Fruit fly (Drosophila melanogaster): ENCODE data around the gene Ptp61F.
A peak's percentile ranks its signal among the peaks of the same experiment; 100 is the strongest.

Ptp61F gene

DNA sequence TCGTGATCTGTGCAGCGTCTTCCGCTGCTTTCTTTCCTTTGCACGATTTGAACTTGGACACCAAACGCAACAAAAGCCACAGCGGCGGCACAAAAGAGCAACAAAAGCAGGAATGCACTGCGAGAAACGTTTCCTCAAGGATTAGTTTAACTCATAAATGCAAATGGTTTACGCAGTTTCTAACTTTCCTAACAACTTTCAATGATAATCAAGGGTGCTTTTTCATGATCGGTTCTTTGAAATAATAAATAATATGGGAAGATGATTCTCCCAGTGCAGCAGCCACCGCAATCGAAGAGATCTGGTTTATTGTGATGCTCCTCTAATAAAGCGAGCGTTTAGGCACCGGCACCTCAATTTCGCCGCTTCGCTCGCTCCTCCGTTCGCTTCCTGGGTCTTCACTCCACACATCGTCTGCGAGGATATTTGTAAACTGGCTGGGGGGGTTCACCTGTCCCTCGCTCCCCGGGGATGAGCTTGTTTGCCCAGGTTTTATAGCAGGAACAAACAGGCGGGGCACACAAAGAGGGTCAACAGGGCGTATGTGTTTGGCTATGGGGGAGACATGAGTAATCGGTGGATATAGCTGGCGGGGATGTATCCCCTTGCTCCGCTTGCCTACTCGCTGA is 155.8 kb downstream of the Ptp61F start (continued):
- TF ChIP-seq Six4 (GFP tag; optimal IDR thresholded peaks at IDR 0.05): peak; percentile 82
- peak; percentile 81 for TF ChIP-seq Oli (tag; optimal IDR thresholded peaks at IDR 0.05)
- TF ChIP-seq Taf1 (GFP tag; IDR thresholded peaks at IDR 0.05): no peak
- TF ChIP-seq HLHmδ (GFP tag; optimal IDR thresholded peaks at IDR 0.05): no peak
- TF ChIP-seq esg (GFP tag; conservative IDR thresholded peaks at IDR 0.05): peak; percentile 74
- no peak for TF ChIP-seq Hr39 (optimal IDR thresholded peaks at IDR 0.05)
- peak; percentile 80 for TF ChIP-seq CG15601 (tag; optimal IDR thresholded peaks at IDR 0.05)
- no peak for TF ChIP-seq exex (tag; optimal IDR thresholded peaks at IDR 0.05)
- peak; percentile 25 for TF ChIP-seq CG13123 (GFP tag; optimal IDR thresholded peaks at IDR 0.05)
- peak; percentile 78 for TF ChIP-seq jing (GFP tag; optimal IDR thresholded peaks at IDR 0.05)
- TF ChIP-seq CG18476 (GFP tag; optimal IDR thresholded peaks at IDR 0.05): peak; percentile 65
- TF ChIP-seq usp (GFP tag; optimal IDR thresholded peaks at IDR 0.05): no peak
- peak; percentile 98 for TF ChIP-seq sens (GFP tag)
- peak; percentile 81 for TF ChIP-seq CG30403 (GFP tag; optimal IDR thresholded peaks at IDR 0.05)
- TF ChIP-seq CG11504 (tag; optimal IDR thresholded peaks at IDR 0.05): peak; percentile 89
- no peak for TF ChIP-seq Lpt (GFP tag; optimal IDR thresholded peaks at IDR 0.05)
- TF ChIP-seq tup (GFP tag; optimal IDR thresholded peaks at IDR 0.05): no peak
- TF ChIP-seq CG9215 (GFP tag; IDR thresholded peaks at IDR 0.05): 0 out of 2 replicates have a peak, but pooled peaks have one; percentile 15
- peak; percentile 89 for TF ChIP-seq Xrp1 (GFP tag; IDR thresholded peaks at IDR 0.05)
- TF ChIP-seq Rx (GFP tag; IDR thresholded peaks at IDR 0.05): peak; percentile 71
- TF ChIP-seq CrebB (tag; optimal IDR thresholded peaks at IDR 0.05): peak; percentile 58
- peak; percentile 85 for TF ChIP-seq Blimp-1 (GFP tag; optimal IDR thresholded peaks at IDR 0.05)
- TF ChIP-seq CG15269 (tag; optimal IDR thresholded peaks at IDR 0.05): peak; percentile 73
- TF ChIP-seq CG10267 (tag; optimal IDR thresholded peaks at IDR 0.05): peak; percentile 21
- TF ChIP-seq D19B (GFP tag; optimal IDR thresholded peaks at IDR 0.05): no peak
- TF ChIP-seq bbx (GFP tag; IDR thresholded peaks at IDR 0.05; ENCODE audit: partially characterized antibody): no peak
- peak; percentile 96 for TF ChIP-seq vvl (GFP tag; IDR thresholded peaks at IDR 0.05)
- TF ChIP-seq ham (GFP tag; IDR thresholded peaks at IDR 0.05): no peak
- no peak for TF ChIP-seq Hr78 (GFP tag; optimal IDR thresholded peaks at IDR 0.05)
- peak; percentile 64 for TF ChIP-seq CG1233 (GFP tag; optimal IDR thresholded peaks at IDR 0.05)
- peak; percentile 78 for TF ChIP-seq Med (GFP tag)
- TF ChIP-seq jumu (GFP tag; optimal IDR thresholded peaks at IDR 0.05): peak; percentile 68
- peak; percentile 41; the same call in 1 of the 2 replicates for TF ChIP-seq CG14667 (GFP tag; IDR thresholded peaks at IDR 0.05)
- no peak for TF ChIP-seq Doc2 (GFP tag; IDR thresholded peaks at IDR 0.05)
- TF ChIP-seq HLH4C (GFP tag; IDR thresholded peaks at IDR 0.05; ENCODE audit: partially characterized antibody): no peak
- peak; percentile 26 for TF ChIP-seq twi (tag; optimal IDR thresholded peaks at IDR 0.05)
- TF ChIP-seq CG17186 (GFP tag; optimal IDR thresholded peaks at IDR 0.05): peak; percentile 39
- TF ChIP-seq crc (GFP tag; optimal IDR thresholded peaks at IDR 0.05): peak; percentile 2
- no peak for TF ChIP-seq abd-A (tag; optimal IDR thresholded peaks at IDR 0.05)
- peak; percentile 62 for TF ChIP-seq CG11695 (GFP tag; IDR thresholded peaks at IDR 0.05)
- TF ChIP-seq cwo (GFP tag; optimal IDR thresholded peaks at IDR 0.05): peak; percentile 9
- TF ChIP-seq CG17328 (GFP tag; IDR thresholded peaks at IDR 0.05): peak; percentile 86
- no peak for TF ChIP-seq MBD-R2 (GFP tag; IDR thresholded peaks at IDR 0.05)
- peak; percentile 53 to 84 for TF ChIP-seq Hr51 (GFP tag; optimal IDR thresholded peaks at IDR 0.05)
- no peak for TF ChIP-seq sd (tag; optimal IDR thresholded peaks at IDR 0.05)
- TF ChIP-seq Adf1 (GFP tag; IDR thresholded peaks at IDR 0.05): no peak
- TF ChIP-seq BEAF-32 (GFP tag; optimal IDR thresholded peaks at IDR 0.05): no peak
- TF ChIP-seq Dfd (GFP tag; optimal IDR thresholded peaks at IDR 0.05): no peak
- TF ChIP-seq gfzf (GFP tag; optimal IDR thresholded peaks at IDR 0.05): peak; percentile 2
- TF ChIP-seq unpg (GFP tag; optimal IDR thresholded peaks at IDR 0.05): peak; percentile 81

Measured in whole organism, embryonic.